Worm (Caenorhabditis elegans): ENCODE data around the gene R04F11.5.

DNA sequence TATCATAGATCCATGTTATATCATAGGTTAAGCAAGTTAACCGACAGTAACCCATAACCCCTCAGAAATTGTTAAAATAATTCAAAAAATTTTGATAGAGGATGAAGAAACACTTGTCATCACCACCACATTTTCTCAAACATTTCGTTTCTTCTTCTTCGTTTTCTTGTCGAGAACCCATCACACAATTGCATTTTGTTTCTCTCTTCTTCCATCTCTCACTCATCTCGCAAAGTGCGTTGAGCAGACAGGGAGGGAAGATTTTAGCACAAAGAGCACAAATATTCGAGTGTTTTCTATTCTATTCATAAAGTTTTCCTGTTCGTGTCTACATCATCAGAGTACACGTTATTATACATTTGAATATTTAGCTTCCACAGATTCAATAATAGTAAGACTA, 3.4 kb downstream of the R04F11.5 start:
- TF ChIP-seq R02D3.7 (tag; optimal IDR thresholded peaks at IDR 0.05) (no peak), ztf-11 (tag; optimal IDR thresholded peaks at IDR 0.05) (no peak), ZK546.5 (tag; optimal IDR thresholded peaks at IDR 0.05) (no peak), elt-3 (tag; optimal IDR thresholded peaks at IDR 0.05) (no peak), mdl-1 (tag; optimal IDR thresholded peaks at IDR 0.05) (no peak), zag-1 (tag; optimal IDR thresholded peaks at IDR 0.05) (peak; percentile 33), unc-62 (GFP tag; optimal IDR thresholded peaks at IDR 0.05) (no peak), nhr-11 (tag; optimal IDR thresholded peaks at IDR 0.05) (no peak), F13H6.1 (tag; optimal IDR thresholded peaks at IDR 0.05) (no peak), egl-27 (tag; optimal IDR thresholded peaks at IDR 0.05) (no peak)

Measured in whole organism, L2 larva.